Fruit fly (Drosophila melanogaster): ENCODE data around the gene mdy.

mdy gene

DNA sequence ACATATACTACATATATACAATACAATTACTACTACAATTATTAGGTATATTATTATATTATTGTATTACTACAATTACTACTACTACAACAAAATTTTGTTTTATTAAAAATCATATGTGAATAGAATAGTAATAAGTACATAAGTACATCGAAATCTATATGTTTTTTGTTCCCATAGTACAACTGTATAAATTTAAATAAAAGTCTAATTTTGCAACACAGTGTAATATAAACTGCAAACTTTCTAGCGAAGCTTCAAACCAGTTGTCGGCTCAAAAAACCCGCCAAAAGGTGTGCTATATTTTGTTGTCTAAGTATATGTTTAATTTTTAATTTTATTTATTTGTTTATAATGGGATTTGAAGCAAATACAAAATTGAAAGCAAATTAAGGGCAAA lies 43.1 kb downstream of the mdy start:
- TF ChIP-seq Sin3A (optimal IDR thresholded peaks at IDR 0.05) (no peak), psq (optimal IDR thresholded peaks at IDR 0.05) (no peak), Myc (optimal IDR thresholded peaks at IDR 0.05) (no peak), ttk (optimal IDR thresholded peaks at IDR 0.05) (no peak), h (optimal IDR thresholded peaks at IDR 0.05) (no peak), insv (optimal IDR thresholded peaks at IDR 0.05) (no peak)

dm6 chr2L:16861126-16861525 lies 44.7 kb downstream of the mdy start, which contains the start of gene CG6012:
TSS of gene CG6012 (minus strand) at chr2L:16861489.
- no peak for TF ChIP-seq h (optimal IDR thresholded peaks at IDR 0.05)
- no peak for TF ChIP-seq Myc (optimal IDR thresholded peaks at IDR 0.05)

- TF ChIP-seq insv (optimal IDR thresholded peaks at IDR 0.05), result no peak
- TF ChIP-seq Myc (optimal IDR thresholded peaks at IDR 0.05), result no peak
- TF ChIP-seq h (optimal IDR thresholded peaks at IDR 0.05), result no peak
- no peak for TF ChIP-seq Sin3A (optimal IDR thresholded peaks at IDR 0.05)
- TF ChIP-seq ttk (optimal IDR thresholded peaks at IDR 0.05), result no peak
These were observed 46.1 kb downstream of the mdy start for dm6 chr2L:16862526-16862925.

DNA sequence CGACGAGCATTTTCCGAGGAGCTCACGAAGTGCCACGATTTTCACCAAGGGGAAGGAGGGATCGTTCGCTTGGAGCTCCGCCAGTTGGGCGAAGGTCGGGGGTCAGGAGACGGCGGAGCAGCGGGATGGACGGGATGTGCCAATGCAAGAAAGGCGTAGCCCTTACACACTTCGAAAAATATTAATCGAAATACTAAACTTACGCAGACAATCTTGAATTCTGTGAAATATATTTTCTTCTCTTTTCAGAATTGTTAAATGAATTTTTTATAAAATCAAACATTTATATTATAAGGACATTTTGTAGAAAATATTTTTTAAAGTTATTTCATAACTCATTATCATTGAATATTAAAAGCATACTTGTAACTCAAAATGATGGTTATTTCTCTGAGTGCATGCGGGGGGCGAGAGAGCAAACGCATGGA lies 52.5 kb downstream of the mdy start:
- TF ChIP-seq h (optimal IDR thresholded peaks at IDR 0.05) (no peak), insv (optimal IDR thresholded peaks at IDR 0.05) (no peak), ttk (optimal IDR thresholded peaks at IDR 0.05) (no peak), Sin3A (optimal IDR thresholded peaks at IDR 0.05) (no peak), Myc (optimal IDR thresholded peaks at IDR 0.05) (no peak), psq (optimal IDR thresholded peaks at IDR 0.05) (no peak)

DNA sequence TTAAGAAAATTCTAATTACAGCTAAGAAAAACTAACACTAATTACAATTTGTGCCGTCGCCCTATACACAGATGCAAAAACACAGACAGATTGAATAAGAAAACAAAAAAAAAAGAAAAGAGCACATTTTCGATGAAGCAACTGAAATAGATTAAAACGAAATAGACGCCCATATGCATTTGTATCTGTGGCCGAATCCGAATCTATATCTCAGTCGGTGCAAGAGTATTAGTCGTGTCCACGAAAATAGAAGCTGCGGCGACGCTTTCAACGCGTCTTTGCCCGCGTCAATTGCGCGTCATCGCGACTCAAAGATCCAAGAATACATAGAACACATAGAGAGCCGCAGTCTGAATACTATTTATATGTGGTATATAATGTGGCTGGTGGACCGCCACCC lies 58.5 kb downstream of the mdy start:
- TF ChIP-seq Sin3A (optimal IDR thresholded peaks at IDR 0.05), result no peak
- no peak for TF ChIP-seq Myc (optimal IDR thresholded peaks at IDR 0.05)
- no peak for TF ChIP-seq psq (optimal IDR thresholded peaks at IDR 0.05)
- no peak for TF ChIP-seq insv (optimal IDR thresholded peaks at IDR 0.05)
- no peak for TF ChIP-seq h (optimal IDR thresholded peaks at IDR 0.05)
- no peak for TF ChIP-seq ttk (optimal IDR thresholded peaks at IDR 0.05)

DNA sequence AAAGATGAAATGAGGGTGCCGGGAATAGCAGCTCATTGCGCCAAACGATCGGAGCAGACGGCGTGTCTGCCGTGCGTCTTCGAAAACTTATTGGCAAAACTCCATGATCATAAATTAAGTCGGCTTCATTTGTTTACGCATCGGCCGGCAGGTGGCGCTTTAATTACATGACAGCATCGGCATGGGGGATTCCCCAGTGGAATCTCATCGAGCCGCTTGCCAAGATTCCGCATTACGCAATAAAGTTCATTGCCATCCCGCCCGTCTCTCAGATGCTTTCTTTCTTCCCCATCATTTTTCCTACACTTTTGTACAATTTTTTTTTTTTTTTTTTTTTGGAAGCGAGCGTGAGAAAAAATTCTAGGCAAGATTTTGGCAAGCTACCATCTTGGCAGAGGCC lies 60.1 kb downstream of the mdy start:
- TF ChIP-seq h (optimal IDR thresholded peaks at IDR 0.05) (no peak), Myc (optimal IDR thresholded peaks at IDR 0.05) (no peak), psq (optimal IDR thresholded peaks at IDR 0.05) (no peak), Sin3A (optimal IDR thresholded peaks at IDR 0.05) (no peak), insv (optimal IDR thresholded peaks at IDR 0.05) (no peak), ttk (optimal IDR thresholded peaks at IDR 0.05) (no peak)
